Worm (Caenorhabditis elegans) whole organism, young adult: ENCODE measurements around the gene F01F1.3.
A peak's percentile ranks its signal among the peaks of the same experiment; 100 is the strongest.

Experiments used
- B0019.2 ChIP-seq: fragments of 200-800 bp; sonication (Bioruptor generic); conservative IDR thresholded peaks from 2 replicates; pipeline ENCODE4 v1.3.6; 2022; ENCODE audit warnings: missing genetic modification reagents, missing genetic modification characterization, missing compliant biosample characterization
- B0035.1 ChIP-seq: sonication (generic microtip); optimal IDR thresholded peaks from 2 replicates; lab custom pipeline; 2016; ENCODE audit warnings: missing genetic modification characterization, mild to moderate bottlenecking, missing compliant biosample characterization, missing genotype, missing genetic modification reagents
- F10E7.11 ChIP-seq: sonication (generic microtip); optimal IDR thresholded peaks from 2 replicates; lab custom pipeline; 2017; ENCODE audit warnings: mild to moderate bottlenecking, missing genetic modification characterization, moderate library complexity, missing compliant biosample characterization
- F23B12.7 ChIP-seq: sonication (generic microtip); optimal IDR thresholded peaks from 2 replicates; lab custom pipeline; 2017; ENCODE audit warnings: missing genetic modification characterization, mild to moderate bottlenecking, missing compliant biosample characterization, antibody characterized with exemption, moderate library complexity; ENCODE audit not compliant: insufficient read depth
- F49E8.2 ChIP-seq: sonication (generic microtip); optimal IDR thresholded peaks from 3 replicates; lab custom pipeline; 2017; ENCODE audit warnings: missing genetic modification characterization, mild to moderate bottlenecking, missing compliant biosample characterization, antibody characterized with exemption, moderate library complexity; ENCODE audit not compliant: insufficient read depth
- F57C9.4 ChIP-seq: sonication (generic microtip); optimal IDR thresholded peaks from 2 replicates; lab custom pipeline; 2017; ENCODE audit warnings: mild to moderate bottlenecking, missing genetic modification characterization, missing compliant biosample characterization
- T26A5.8 ChIP-seq: sonication (generic microtip); optimal IDR thresholded peaks from 2 replicates; lab custom pipeline; 2016; ENCODE audit warnings: missing genetic modification characterization, missing compliant biosample characterization
- Y53F4B.3 ChIP-seq: fragments of 200-800 bp; sonication (Bioruptor generic); IDR thresholded peaks from 2 replicates; pipeline ENCODE4 v1.3.6; 2022; ENCODE audit warnings: missing genetic modification reagents, missing genetic modification characterization, missing compliant biosample characterization
- Y56A3A.18 ChIP-seq: fragments of 200-800 bp; sonication (Bioruptor generic); IDR thresholded peaks from 2 replicates; pipeline ENCODE4 v1.3.6; 2022; ENCODE audit warnings: missing genetic modification reagents, missing genetic modification characterization, missing compliant biosample characterization
- Y67H2A.10 ChIP-seq: fragments of 200-800 bp; sonication (Bioruptor generic); conservative IDR thresholded peaks from 2 replicates; pipeline ENCODE4 v1.3.6; 2022; ENCODE audit warnings: missing genetic modification reagents, missing genetic modification characterization, missing compliant biosample characterization
- ZK185.1 ChIP-seq: sonication (generic microtip); optimal IDR thresholded peaks from 2 replicates; lab custom pipeline; 2016; ENCODE audit warnings: mild to moderate bottlenecking, missing genetic modification characterization, missing compliant biosample characterization; ENCODE audit not compliant: poor library complexity, severe bottlenecking
- atf-7 ChIP-seq: sonication (generic microtip); optimal IDR thresholded peaks from 2 replicates; lab custom pipeline; 2017; ENCODE audit warnings: mild to moderate bottlenecking, missing genetic modification characterization, missing compliant biosample characterization
- attf-5 ChIP-seq: fragments of 200-800 bp; sonication (Bioruptor generic); optimal IDR thresholded peaks from 2 replicates; lab custom pipeline; 2018; ENCODE audit warnings: mild to moderate bottlenecking, missing genetic modification characterization, missing compliant biosample characterization
- bed-1 ChIP-seq: fragments of 200-800 bp; sonication (Bioruptor generic); IDR thresholded peaks from 2 replicates; pipeline ENCODE4 v1.3.6; 2022; ENCODE audit warnings: missing genetic modification reagents, missing genetic modification characterization, missing compliant biosample characterization
- cebp-1 ChIP-seq, 2 experiments: fragments of 200-800 bp in 1 of 2; sonication (Bioruptor generic) in 1 of 2; sonication (generic microtip) in 1 of 2; IDR thresholded peaks in 1 of 2; optimal IDR thresholded peaks in 1 of 2; 2 replicates each; pipeline versions ENCODE4 v1.3.6 to Lab custom; 2017 to 2022; ENCODE audit warnings: missing compliant biosample characterization in 2 of 2, missing genetic modification characterization in 2 of 2, mild to moderate bottlenecking in 1 of 2, missing genetic modification reagents in 1 of 2, moderate library complexity in 1 of 2
- efl-1 ChIP-seq: fragments of 150-350 bp; optimal IDR thresholded peaks from 2 replicates; lab custom pipeline; 2014; ENCODE audit warnings: missing biosample characterization, missing genetic modification reagents, missing genetic modification characterization
- egl-18 ChIP-seq: fragments of 200-800 bp; sonication (Bioruptor generic); IDR thresholded peaks from 2 replicates; pipeline ENCODE4 v1.3.6; 2022; ENCODE audit warnings: missing genetic modification reagents, missing genetic modification characterization, missing compliant biosample characterization
- egrh-3 ChIP-seq: fragments of 200-800 bp; sonication (Bioruptor generic); IDR thresholded peaks from 2 replicates; pipeline ENCODE4 v1.3.6; 2022; ENCODE audit warnings: missing genetic modification reagents, missing genetic modification characterization, missing compliant biosample characterization
- ekl-4 ChIP-seq: fragments of 200-800 bp; sonication (Bioruptor generic); IDR thresholded peaks from 2 replicates; pipeline ENCODE4 v1.3.6; 2022; ENCODE audit warnings: missing genetic modification reagents, missing genetic modification characterization, missing compliant biosample characterization
- ets-4 ChIP-seq: fragments of 200-800 bp; sonication (Bioruptor generic); optimal IDR thresholded peaks from 2 replicates; lab custom pipeline; 2018; ENCODE audit warnings: mild to moderate bottlenecking, missing genetic modification characterization, missing compliant biosample characterization
- fkh-3 ChIP-seq: sonication (generic microtip); optimal IDR thresholded peaks from 2 replicates; lab custom pipeline; 2016; ENCODE audit warnings: mild to moderate bottlenecking, missing genetic modification characterization, missing compliant biosample characterization
- him-1 ChIP-seq: sonication (generic microtip); optimal IDR thresholded peaks from 2 replicates; lab custom pipeline; 2016; ENCODE audit warnings: missing genotype, missing genetic modification reagents, missing genetic modification characterization, missing compliant biosample characterization
- hsf-1 ChIP-seq: fragments of 200-800 bp; sonication (Bioruptor generic); IDR thresholded peaks from 2 replicates; pipeline ENCODE4 v1.3.6; 2022; ENCODE audit warnings: missing genetic modification reagents, missing genetic modification characterization, missing compliant biosample characterization
- lin-26 ChIP-seq: fragments of 200-800 bp; sonication (Bioruptor generic); IDR thresholded peaks from 2 replicates; pipeline ENCODE4 v1.3.6; 2022; ENCODE audit warnings: missing genetic modification reagents, missing genetic modification characterization, missing compliant biosample characterization
- lsl-1 ChIP-seq: fragments of 200-800 bp; sonication (Bioruptor generic); optimal IDR thresholded peaks from 2 replicates; lab custom pipeline; 2018; ENCODE audit warnings: mild to moderate bottlenecking, missing genetic modification characterization, moderate library complexity, missing compliant biosample characterization
- madf-10 ChIP-seq: sonication (generic microtip); optimal IDR thresholded peaks from 2 replicates; lab custom pipeline; 2016; ENCODE audit warnings: mild to moderate bottlenecking, missing genetic modification characterization, missing compliant biosample characterization
- madf-6 ChIP-seq: fragments of 200-800 bp; sonication (Bioruptor generic); IDR thresholded peaks from 2 replicates; pipeline ENCODE4 v1.3.6; 2022; ENCODE audit warnings: missing genetic modification reagents, missing genetic modification characterization, missing compliant biosample characterization
- mcd-1 ChIP-seq: fragments of 200-800 bp; sonication (Bioruptor generic); IDR thresholded peaks from 2 replicates; pipeline ENCODE4 v1.3.6; 2022; ENCODE audit warnings: missing genetic modification reagents, missing genetic modification characterization, missing compliant biosample characterization
- nhr-120 ChIP-seq: fragments of 200-800 bp; sonication (Bioruptor generic); IDR thresholded peaks from 2 replicates; pipeline ENCODE4 v1.3.6; 2022; ENCODE audit warnings: missing genetic modification characterization, missing compliant biosample characterization
- nhr-179 ChIP-seq: sonication (generic microtip); optimal IDR thresholded peaks from 2 replicates; lab custom pipeline; 2016; ENCODE audit warnings: mild to moderate bottlenecking, missing genetic modification characterization, missing compliant biosample characterization
- nhr-27 ChIP-seq: fragments of 200-800 bp; sonication (Bioruptor generic); optimal IDR thresholded peaks from 2 replicates; lab custom pipeline; 2018; ENCODE audit warnings: mild to moderate bottlenecking, missing genetic modification characterization, moderate library complexity, missing compliant biosample characterization
- pha-4 ChIP-seq: fragments of 150-350 bp; sonication (generic microtip); optimal IDR thresholded peaks from 2 replicates; lab custom pipeline; 2014; ENCODE audit warnings: missing biosample characterization, missing genetic modification reagents, missing genetic modification characterization
- rcor-1 ChIP-seq: fragments of 200-800 bp; sonication (Bioruptor generic); IDR thresholded peaks from 2 replicates; pipeline ENCODE4 v1.3.6; 2022; ENCODE audit warnings: missing genetic modification reagents, missing genetic modification characterization, missing compliant biosample characterization
- sdz-38 ChIP-seq: sonication (generic microtip); optimal IDR thresholded peaks from 2 replicates; lab custom pipeline; 2016; ENCODE audit warnings: missing genotype, missing genetic modification characterization, missing compliant biosample characterization
- snpc-1.3 ChIP-seq: sonication (generic microtip); optimal IDR thresholded peaks from 2 replicates; lab custom pipeline; 2017; ENCODE audit warnings: missing genetic modification characterization, mild to moderate bottlenecking, missing compliant biosample characterization, antibody characterized with exemption, moderate library complexity, missing genotype, missing genetic modification reagents; ENCODE audit not compliant: insufficient read depth
- snpc-4 ChIP-seq, 5 experiments: fragments of 150-350 bp in 1 of 5; sonication (generic microtip) in 4 of 5; optimal IDR thresholded peaks; 2 replicates each; lab custom pipeline; 2014 to 2018; ENCODE audit warnings: missing genetic modification characterization in 5 of 5, missing biosample characterization in 3 of 5, antibody characterized with exemption in 2 of 5, mild to moderate bottlenecking in 2 of 5, missing compliant biosample characterization in 2 of 5, missing genotype in 2 of 5, moderate library complexity in 2 of 5, missing genetic modification reagents in 1 of 5
- sptf-2 ChIP-seq: fragments of 200-800 bp; sonication (Bioruptor generic); optimal IDR thresholded peaks from 2 replicates; lab custom pipeline; 2018; ENCODE audit warnings: mild to moderate bottlenecking, missing genetic modification characterization, missing compliant biosample characterization
- tbp1 ChIP-seq: fragments of 200-800 bp; sonication (Bioruptor generic); optimal IDR thresholded peaks from 2 replicates; lab custom pipeline; 2018; ENCODE audit warnings: mild to moderate bottlenecking, missing genetic modification characterization, missing compliant biosample characterization
- tlf-1 ChIP-seq: fragments of 200-800 bp; sonication (Bioruptor generic); optimal IDR thresholded peaks from 2 replicates; lab custom pipeline; 2018; ENCODE audit warnings: mild to moderate bottlenecking, missing genetic modification characterization, missing compliant biosample characterization
- unc-62 ChIP-seq: fragments of 150-350 bp; optimal IDR thresholded peaks from 2 replicates; lab custom pipeline; 2014; ENCODE audit warnings: missing biosample characterization, missing genetic modification reagents, missing genetic modification characterization
- zfh-2 ChIP-seq: fragments of 200-800 bp; sonication (Bioruptor generic); conservative IDR thresholded peaks from 2 replicates; pipeline ENCODE4 v1.3.6; 2022; ENCODE audit warnings: missing genetic modification reagents, missing genetic modification characterization, missing compliant biosample characterization
- ztf-18 ChIP-seq: sonication (generic microtip); optimal IDR thresholded peaks from 2 replicates; lab custom pipeline; 2016; ENCODE audit warnings: missing genotype, mild to moderate bottlenecking, missing genetic modification characterization, missing compliant biosample characterization
- ztf-28 ChIP-seq: fragments of 200-800 bp; sonication (Bioruptor generic); IDR thresholded peaks from 2 replicates; pipeline ENCODE4 v1.3.6; 2022; ENCODE audit warnings: missing genetic modification reagents, missing genetic modification characterization, missing compliant biosample characterization

The F01F1.3 gene

ce11 chrIII:5842920-5843319, 28.8 kb upstream of the F01F1.3 start:
- no peak for TF ChIP-seq nhr-27
- no peak for TF ChIP-seq efl-1 (GFP tag; lab: Kevin White, UChicago)
- no peak for TF ChIP-seq pha-4 (tag; lab: Kevin White, UChicago)
- TF ChIP-seq madf-6 (GFP tag; lab: Robert Waterston, UW) = no peak
- TF ChIP-seq cebp-1 (GFP tag; IDR thresholded peaks at IDR 0.05; lab: Robert Waterston, UW) = no peak
- peak; percentile 10 for TF ChIP-seq cebp-1 (tag; optimal IDR thresholded peaks at IDR 0.05; lab: Kevin White, UChicago)
- TF ChIP-seq zfh-2 (GFP tag; lab: Robert Waterston, UW) = 0 out of 2 replicates have a peak, but pooled peaks have one; percentile 8

- TF ChIP-seq zfh-2 (GFP tag; lab: Robert Waterston, UW) = peak; percentile 39; the same call in 1 of the 2 replicates
- no peak for TF ChIP-seq bed-1 (GFP tag; lab: Robert Waterston, UW)
These were observed 28.1 kb upstream of the F01F1.3 start for ce11 chrIII:5843662-5844061.

- TF ChIP-seq sptf-2 (GFP tag; lab: Kevin White, UChicago) (no peak), ekl-4 (GFP tag; lab: Robert Waterston, UW) (no peak), madf-10 (tag; lab: Kevin White, UChicago) (no peak), unc-62 (GFP tag; lab: Kevin White, UChicago) (no peak), ZK185.1 (tag; lab: Kevin White, UChicago) (no peak), lsl-1 (no peak), F57C9.4 (tag; lab: Kevin White, UChicago) (no peak), T26A5.8 (tag; lab: Kevin White, UChicago) (no peak), snpc-4 (GFP tag; optimal IDR thresholded peaks at IDR 0.05; lab: Kevin White, UChicago) (no peak), snpc-4 (tag; optimal IDR thresholded peaks at IDR 0.05; lab: Kevin White, UChicago) (peak in 1 of 4 experiments; percentile 16), rcor-1 (GFP tag; lab: Robert Waterston, UW) (no peak), nhr-179 (tag; lab: Kevin White, UChicago) (no peak), F49E8.2 (tag; lab: Kevin White, UChicago) (no peak), tlf-1 (GFP tag; lab: Kevin White, UChicago) (no peak), B0035.1 (tag; lab: Kevin White, UChicago) (no peak), Y53F4B.3 (no peak), sdz-38 (tag; lab: Kevin White, UChicago) (no peak), nhr-120 (GFP tag; lab: Robert Waterston, UW) (no peak), F23B12.7 (tag; lab: Kevin White, UChicago) (no peak), hsf-1 (GFP tag; lab: Robert Waterston, UW) (no peak), egrh-3 (no peak), cebp-1 (GFP tag; IDR thresholded peaks at IDR 0.05; lab: Robert Waterston, UW) (no peak), cebp-1 (tag; optimal IDR thresholded peaks at IDR 0.05; lab: Kevin White, UChicago) (peak; percentile 59), atf-7 (no peak), Y67H2A.10 (GFP tag; lab: Robert Waterston, UW) (no peak), B0019.2 (no peak), F10E7.11 (tag; lab: Kevin White, UChicago) (no peak), tbp1 (GFP tag; lab: Kevin White, UChicago) (no peak), lin-26 (no peak), him-1 (tag; lab: Kevin White, UChicago) (no peak), Y56A3A.18 (GFP tag; lab: Robert Waterston, UW) (no peak), bed-1 (GFP tag; lab: Robert Waterston, UW) (no peak), mcd-1 (GFP tag; lab: Robert Waterston, UW) (no peak), snpc-1.3 (no peak), ets-4 (GFP tag; lab: Kevin White, UChicago) (no peak), attf-5 (GFP tag; lab: Kevin White, UChicago) (peak; percentile 24), ztf-28 (GFP tag; lab: Robert Waterston, UW) (no peak), fkh-3 (no peak), egl-18 (GFP tag; lab: Robert Waterston, UW) (no peak), ztf-18 (tag; lab: Kevin White, UChicago) (no peak)
These were observed 26.3 kb upstream of the F01F1.3 start for ce11 chrIII:5845483-5845882.
